Fruit fly (Drosophila melanogaster) whole organism, adult: ENCODE results near the gene Cpr72Eb.

ENCODE experiments used
- CG33017 ChIP-seq: fragments of 200-800 bp; sonication (Bioruptor generic); optimal IDR thresholded peaks from 2 replicates; lab custom pipeline; 2018; ENCODE audit warnings: missing biosample characterization, mild to moderate bottlenecking, missing genetic modification characterization, moderate library complexity
- CG7101 ChIP-seq: fragments of 200-800 bp; sonication (Bioruptor generic); optimal IDR thresholded peaks from 2 replicates; lab custom pipeline; 2018; ENCODE audit warnings: missing biosample characterization, mild to moderate bottlenecking, missing genetic modification characterization, moderate library complexity
- Crg-1 ChIP-seq: fragments of 200-800 bp; sonication (Bioruptor generic); optimal IDR thresholded peaks from 2 replicates; lab custom pipeline; 2016; ENCODE audit warnings: missing biosample characterization, missing genetic modification characterization
- bab1 ChIP-seq: fragments of 200-800 bp; sonication (Bioruptor generic); optimal IDR thresholded peaks from 3 replicates; lab custom pipeline; 2019; ENCODE audit warnings: missing biosample characterization, mild to moderate bottlenecking, missing genetic modification characterization, moderate library complexity
- tj ChIP-seq: fragments of 200-800 bp; sonication (Bioruptor generic); optimal IDR thresholded peaks from 3 replicates; lab custom pipeline; 2017; ENCODE audit warnings: missing biosample characterization, mild to moderate bottlenecking, missing genetic modification characterization, moderate library complexity

dm6 chr3L:16393700-16394099 lies 29.0 kb downstream of the Cpr72Eb start:
- TF ChIP-seq CG33017: no peak
- no peak for TF ChIP-seq bab1 (GFP tag; lab: Kevin White, UChicago)
- TF ChIP-seq tj (GFP tag; lab: Kevin White, UChicago): no peak
- TF ChIP-seq CG7101 (tag; lab: Kevin White, UChicago): no peak
- TF ChIP-seq Crg-1 (GFP tag; lab: Kevin White, UChicago): no peak
